Fruit fly (Drosophila melanogaster) ovary, adult (tissue): Measurements from ENCODE around the gene CkIIbeta.

Source experiments
- CG17801 ChIP-seq: fragments of 200-800 bp; optimal IDR thresholded peaks from 2 replicates; lab custom pipeline; 2019; ENCODE audit warnings: missing biosample characterization, mild to moderate bottlenecking, missing genetic modification characterization, moderate library complexity; ENCODE audit not compliant: partially characterized antibody

The CkIIbeta gene

DNA sequence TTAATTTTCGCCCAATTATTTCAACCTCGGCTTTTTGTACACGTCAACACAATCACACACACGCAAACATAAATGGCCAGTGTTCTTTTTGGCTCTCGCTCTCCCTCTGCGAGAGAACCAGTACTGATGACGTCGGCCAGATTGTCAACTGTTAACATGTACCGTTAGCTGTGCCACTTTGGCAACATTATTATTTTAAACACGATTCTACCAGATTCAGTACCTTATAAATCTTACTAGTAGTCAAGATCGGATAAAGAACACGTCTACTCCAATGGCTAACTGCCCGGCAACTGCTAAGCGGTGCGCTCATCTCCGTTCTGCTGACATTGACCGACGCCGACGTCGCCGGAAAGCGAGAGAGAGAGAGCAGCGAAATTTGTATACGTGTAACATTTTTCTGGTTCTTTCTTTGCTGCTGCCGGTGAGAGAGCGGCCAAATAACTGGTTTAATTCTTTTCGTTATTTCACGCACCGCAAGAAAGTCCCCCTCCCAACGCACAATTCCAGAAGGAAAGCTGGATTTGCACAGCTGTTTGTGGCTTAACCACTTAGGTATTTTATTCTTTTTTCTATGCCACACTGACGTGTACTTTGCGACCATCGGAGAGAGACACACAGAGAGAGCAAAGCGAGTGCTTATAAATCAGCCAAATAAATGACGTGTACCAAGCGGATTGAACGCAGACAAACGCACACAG, 12.9 kb downstream of the CkIIbeta start:
- no peak for TF ChIP-seq CG17801

dm6 chrX:11806196-11806595, 13.9 kb downstream of the CkIIbeta start:
- peak; percentile 43 for TF ChIP-seq CG17801

DNA sequence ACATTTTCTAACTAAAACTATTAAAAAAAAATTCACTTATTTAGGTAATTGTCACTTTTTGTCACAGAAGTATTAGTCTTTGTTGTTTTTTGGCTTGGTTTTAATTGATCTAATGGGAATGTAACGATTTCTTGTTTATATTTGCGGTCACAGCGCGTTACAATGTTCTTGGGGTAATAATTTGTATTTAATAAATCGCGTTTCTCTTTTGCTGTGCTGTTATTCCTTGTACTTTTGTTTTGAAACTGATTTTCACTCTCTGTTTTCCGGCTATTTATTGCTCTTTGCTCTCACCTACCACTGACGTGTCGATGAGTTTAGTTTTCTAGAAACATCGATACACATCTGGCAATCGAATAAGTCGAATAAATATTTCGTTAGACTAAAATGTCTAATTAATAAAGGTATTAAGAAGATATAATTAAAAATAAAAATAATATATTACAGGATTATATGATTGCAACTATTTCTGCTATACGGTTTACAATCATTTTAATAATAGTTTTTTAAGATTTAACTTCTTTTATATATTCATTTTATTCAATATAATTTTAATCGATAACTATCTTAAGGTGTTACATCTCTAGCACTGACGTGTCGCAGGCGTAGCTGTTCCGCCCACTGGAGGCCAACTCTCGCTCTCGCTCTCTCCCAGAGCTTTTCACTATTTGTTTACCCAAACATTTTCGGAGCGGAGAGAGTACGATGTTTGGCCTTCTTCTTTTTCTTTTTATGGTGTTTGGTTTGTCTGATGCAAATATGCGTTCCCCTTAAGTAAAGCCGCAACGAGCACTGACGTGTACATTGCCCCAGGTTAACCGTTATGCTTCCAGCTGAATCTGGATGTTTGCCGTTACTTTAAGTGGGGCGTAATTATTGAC, 14.8 kb downstream of the CkIIbeta start, which contains the start of gene Hsc70-3:
Hsc70-3 (minus strand) TSS at position 251 of the 881 bp plus-strand sequence.
- TF ChIP-seq CG17801, result peak; percentile 81

dm6 chrX:11812828-11813227, 20.5 kb downstream of the CkIIbeta start:
- TF ChIP-seq CG17801, result no peak

DNA sequence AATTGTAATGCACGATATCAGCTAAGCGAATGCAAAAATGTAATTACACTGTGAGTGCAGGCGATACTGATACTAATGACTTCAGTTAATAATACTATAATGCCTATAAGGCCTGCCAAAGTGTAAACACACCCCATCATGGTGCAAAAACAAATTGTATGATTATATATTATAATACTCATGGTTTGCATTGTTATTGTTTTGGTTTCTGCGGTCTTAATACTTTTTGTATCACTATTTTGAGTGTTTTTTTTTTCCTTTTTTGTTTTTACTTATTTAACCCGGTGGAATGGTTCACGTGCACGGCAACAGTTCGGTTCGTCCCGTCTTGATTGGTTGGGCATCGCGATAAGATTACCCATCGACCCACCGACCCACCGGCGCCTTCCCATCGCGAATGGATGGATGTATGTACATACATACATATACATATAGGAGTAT, 21.4 kb downstream of the CkIIbeta start:
- TF ChIP-seq CG17801, result no peak

DNA sequence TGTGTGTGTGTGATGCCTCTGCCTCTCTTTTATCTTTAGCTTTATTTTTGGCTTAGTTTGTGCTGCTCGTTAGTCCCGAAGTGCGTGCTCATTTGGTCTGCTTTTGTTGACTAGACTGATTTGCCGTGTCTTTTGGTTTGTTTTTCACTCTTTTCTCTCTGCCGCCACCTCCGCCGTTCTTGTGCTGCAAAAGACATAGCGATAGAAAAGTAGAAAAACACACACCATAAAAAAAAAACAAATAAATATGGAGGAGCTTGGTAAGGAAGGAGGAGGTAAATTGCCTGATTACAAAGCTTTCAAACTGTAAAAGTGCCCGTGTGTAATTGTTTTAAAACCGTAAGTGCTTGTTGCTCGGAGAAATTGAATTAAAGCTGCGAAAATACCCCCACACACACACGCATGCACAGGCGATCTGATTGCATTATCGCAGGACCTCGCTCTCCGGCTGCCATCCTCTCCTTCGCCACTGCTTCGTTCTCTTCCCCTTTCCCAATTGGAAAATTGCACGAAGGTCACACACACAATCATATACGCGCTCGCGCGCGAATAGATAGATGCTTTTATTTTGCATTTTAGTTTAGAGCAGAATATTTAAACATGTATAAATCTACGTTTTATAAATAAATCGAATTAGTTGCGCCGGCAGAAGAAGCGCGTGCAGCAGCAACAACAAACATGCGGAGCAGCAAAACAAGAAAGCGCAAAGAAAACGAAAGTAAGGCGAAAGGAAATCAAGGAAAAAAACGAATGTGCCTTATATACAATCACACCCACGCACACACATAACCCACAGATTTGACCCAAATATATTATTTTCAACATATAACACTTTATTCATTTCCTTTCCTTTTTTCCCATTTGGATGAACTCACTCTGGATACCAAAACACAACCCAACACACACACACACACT, 23.3 kb downstream of the CkIIbeta start:
- no peak for TF ChIP-seq CG17801

DNA sequence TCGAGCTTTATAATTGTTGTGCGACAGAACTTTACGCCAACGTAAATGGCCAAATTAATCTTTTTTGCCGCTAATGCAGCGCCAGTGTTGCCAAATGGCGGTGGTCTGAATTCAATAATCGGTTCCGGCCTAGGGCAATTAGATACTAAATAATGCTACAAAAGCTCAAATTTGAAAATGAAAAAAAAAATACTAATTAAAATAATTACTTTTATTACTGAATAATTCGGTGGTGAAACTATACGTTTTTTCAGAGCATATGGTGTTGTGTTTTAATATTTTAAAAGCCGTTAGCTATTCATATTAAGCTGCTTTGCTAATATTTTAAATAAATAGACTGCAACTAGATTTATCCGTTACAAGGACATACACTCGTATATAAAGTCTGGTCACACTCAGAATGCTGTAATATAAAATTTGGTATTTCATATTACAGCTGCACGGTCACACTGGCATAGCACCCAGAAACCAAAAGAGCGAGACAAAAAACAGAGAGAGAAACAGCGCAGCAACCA, 24.2 kb downstream of the CkIIbeta start, which contains the start of the genes CG1578 and rudhira:
CG1578 (minus strand) TSS at position 118 of the 515 bp plus-strand sequence.
rudhira (plus strand) TSS at position 465 of the 515 bp plus-strand sequence.
- TF ChIP-seq CG17801, result no peak

dm6 chrX:11817183-11817972, 25.0 kb downstream of the CkIIbeta start:
- TF ChIP-seq CG17801, result peak; percentile 85

DNA sequence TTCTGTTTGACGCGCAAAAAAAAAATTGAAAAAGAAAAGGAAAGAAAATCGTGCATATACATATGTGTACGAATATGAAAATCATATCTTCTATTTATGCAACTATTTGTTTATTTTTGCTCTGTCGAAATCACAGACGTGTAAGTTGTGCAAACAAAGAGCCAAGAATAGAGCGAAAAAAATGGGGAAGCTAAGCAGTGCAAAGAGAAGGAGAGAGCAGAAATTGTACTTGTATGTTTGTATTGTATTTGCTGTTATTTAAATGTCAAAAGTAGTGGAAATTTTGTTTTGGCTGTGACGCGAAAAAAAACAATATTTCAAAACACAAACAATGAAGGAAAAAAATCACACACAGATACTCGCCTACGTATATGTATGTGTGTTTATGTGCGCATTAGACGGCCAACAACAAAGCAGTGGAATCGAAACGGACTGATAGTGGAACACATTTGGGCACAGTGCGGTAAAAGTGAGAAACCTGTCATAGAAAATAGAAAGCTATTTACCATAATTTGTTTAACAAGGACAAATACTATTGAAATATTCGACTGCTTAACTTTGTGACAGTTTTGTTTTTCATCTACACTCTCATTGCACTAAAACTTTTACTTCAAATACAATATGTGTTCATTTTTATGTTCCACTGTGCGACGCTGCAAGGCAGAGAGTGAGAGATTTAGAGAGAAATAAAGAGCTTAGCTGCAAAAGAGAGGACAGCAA, 25.9 kb downstream of the CkIIbeta start:
- peak; percentile 94 for TF ChIP-seq CG17801

DNA sequence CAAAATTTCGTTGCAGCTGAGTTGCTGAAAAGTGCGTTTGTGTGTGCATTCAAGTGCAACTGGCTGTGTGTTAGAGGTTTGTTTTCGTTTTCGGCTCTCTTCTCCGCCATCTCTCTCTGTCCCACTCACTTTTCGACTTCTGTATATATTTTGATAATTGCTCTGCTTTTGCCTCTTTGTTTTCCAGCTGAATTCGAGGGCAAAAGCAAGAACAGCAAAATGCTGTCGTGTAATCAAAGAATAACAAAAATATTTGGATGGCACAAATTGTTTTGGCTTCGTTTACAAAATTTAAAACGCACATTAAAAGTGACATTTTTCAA, 26.4 kb downstream of the CkIIbeta start:
- no peak for TF ChIP-seq CG17801

dm6 chrX:11819241-11819862, 27.0 kb downstream of the CkIIbeta start:
- TF ChIP-seq CG17801, result no peak

- TF ChIP-seq CG17801, result peak; percentile 83
Measured at dm6 chrX:11820284-11821075, 28.1 kb downstream of the CkIIbeta start.

DNA sequence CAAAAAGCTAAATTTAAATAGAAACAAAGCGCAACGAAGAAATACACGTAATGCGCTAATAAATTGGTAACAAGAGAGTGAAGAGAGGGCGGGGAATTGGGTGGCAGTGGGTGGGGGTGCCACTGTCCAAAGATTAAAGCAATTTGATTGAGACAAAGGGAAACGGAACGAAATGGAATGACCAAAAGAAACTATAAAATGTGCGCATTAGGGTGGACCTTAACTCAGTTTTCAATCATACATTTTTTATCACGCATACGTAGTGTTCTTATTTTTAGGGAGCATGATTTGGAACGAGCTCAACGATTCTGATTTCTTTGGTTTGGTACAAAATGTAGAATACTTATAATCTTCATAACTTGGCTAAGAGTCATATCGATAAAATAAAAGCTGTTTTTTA, 29.6 kb downstream of the CkIIbeta start:
- peak; percentile 31 for TF ChIP-seq CG17801
